Fruit fly (Drosophila melanogaster) whole organism, wandering third instar larva: ENCODE measurements around the gene Art6.

Experiments used
- GATAd ChIP-seq: sonication (Bioruptor generic); optimal IDR thresholded peaks from 2 replicates; lab custom pipeline; 2016; ENCODE audit warnings: missing biosample characterization, missing genetic modification characterization
- Myc ChIP-seq: fragments of >200 bp; optimal IDR thresholded peaks from 2 replicates; lab custom pipeline; 2017
- rgr ChIP-seq: fragments of 200-800 bp; sonication (Bioruptor generic); optimal IDR thresholded peaks from 3 replicates; lab custom pipeline; 2016; ENCODE audit warnings: missing biosample characterization, mild to moderate bottlenecking, missing genetic modification characterization

dm6 chr3R:13913586-13913985, 32.0 kb downstream of the Art6 start:
- no peak for TF ChIP-seq GATAd
- TF ChIP-seq rgr (GFP tag; lab: Kevin White, UChicago) = no peak
- no peak for TF ChIP-seq Myc
